Fruit fly (Drosophila melanogaster): Measurements from ENCODE around the gene HDAC3.

DNA sequence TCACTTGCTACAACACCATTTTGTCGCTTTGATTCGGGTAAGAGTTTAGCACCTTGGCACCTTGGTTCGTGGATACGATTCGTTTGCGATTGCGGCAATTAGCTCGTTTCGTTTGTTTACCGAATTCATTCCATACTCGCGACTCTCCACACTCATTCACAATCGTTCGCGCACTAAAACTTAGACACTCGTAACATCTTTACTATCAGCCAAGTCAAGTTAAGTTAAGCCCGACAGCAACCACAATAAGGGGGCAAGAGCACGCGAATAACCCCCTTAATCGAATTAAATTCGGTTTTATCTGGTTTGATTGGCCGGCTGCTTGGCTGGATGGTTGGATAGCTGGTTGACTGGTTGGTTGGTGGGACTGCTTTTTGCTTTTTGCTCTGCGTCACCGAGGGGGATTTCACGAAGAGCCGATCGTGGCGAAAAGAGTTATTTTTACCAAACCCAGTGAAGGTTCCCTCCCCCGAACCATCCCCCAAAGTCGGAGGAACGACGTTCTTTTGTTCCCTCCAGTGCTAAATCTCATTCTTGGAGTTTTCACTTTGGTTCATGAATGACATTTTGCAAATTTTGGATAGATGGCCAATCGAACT is 29.5 kb upstream of the HDAC3 start:
- TF ChIP-seq pad (GFP tag; optimal IDR thresholded peaks at IDR 0.05) = no peak
- peak; percentile 6 for TF ChIP-seq CG12768 (GFP tag; optimal IDR thresholded peaks at IDR 0.05)
- TF ChIP-seq bab1 (GFP tag; optimal IDR thresholded peaks at IDR 0.05) = no peak
- TF ChIP-seq Hr96 (GFP tag; optimal IDR thresholded peaks at IDR 0.05) = no peak
- no peak for TF ChIP-seq ovo (GFP tag; optimal IDR thresholded peaks at IDR 0.05)
- no peak for TF ChIP-seq CG5204 (GFP tag; optimal IDR thresholded peaks at IDR 0.05)
- TF ChIP-seq CG14711 (tag; optimal IDR thresholded peaks at IDR 0.05) = no peak
- no peak for TF ChIP-seq Crg-1 (GFP tag; optimal IDR thresholded peaks at IDR 0.05)
- TF ChIP-seq cic (GFP tag; optimal IDR thresholded peaks at IDR 0.05) = peak; percentile 53
- TF ChIP-seq CG1620 (GFP tag; optimal IDR thresholded peaks at IDR 0.05) = no peak
- TF ChIP-seq Clk (GFP tag; optimal IDR thresholded peaks at IDR 0.05) = no peak

Data from whole organism, adult.